Fruit fly (Drosophila melanogaster) whole organism, prepupa: ENCODE results near the gene CG9135.

Experiments used
- CG10669 ChIP-seq: fragments of 200-800 bp; sonication (Bioruptor generic); optimal IDR thresholded peaks from 3 replicates; lab custom pipeline; 2018; ENCODE audit warnings: missing biosample characterization, mild to moderate bottlenecking, missing genetic modification characterization, moderate library complexity
- CG11294 ChIP-seq: fragments of 200-800 bp; sonication (Bioruptor generic); IDR thresholded peaks from 2 replicates; pipeline ENCODE4 v1.3.6; 2022; ENCODE audit warnings: missing biosample characterization, missing genetic modification characterization
- CG11762 ChIP-seq: fragments of 200-800 bp; sonication (Bioruptor generic); optimal IDR thresholded peaks from 3 replicates; lab custom pipeline; 2016; ENCODE audit warnings: missing biosample characterization, missing genetic modification characterization; ENCODE audit not compliant: insufficient read depth
- CG15336 ChIP-seq: fragments of 200-800 bp; sonication (Bioruptor generic); IDR thresholded peaks from 2 replicates; pipeline ENCODE4 v1.3.6; 2022; ENCODE audit warnings: missing biosample characterization, missing genetic modification characterization
- CG16779 ChIP-seq: fragments of 200-800 bp; sonication (Bioruptor generic); optimal IDR thresholded peaks from 3 replicates; lab custom pipeline; 2017; ENCODE audit warnings: missing biosample characterization, mild to moderate bottlenecking, missing genetic modification characterization
- CG32006 ChIP-seq: fragments of 200-800 bp; sonication (Bioruptor generic); optimal IDR thresholded peaks from 3 replicates; lab custom pipeline; 2017; ENCODE audit warnings: missing biosample characterization, mild to moderate bottlenecking, missing genetic modification characterization
- CG34406 ChIP-seq: fragments of 200-800 bp; sonication (Bioruptor generic); optimal IDR thresholded peaks from 3 replicates; lab custom pipeline; 2016; ENCODE audit warnings: missing biosample characterization, missing genetic modification characterization
- CG4318 ChIP-seq: fragments of 200-800 bp; sonication (Bioruptor generic); optimal IDR thresholded peaks from 3 replicates; lab custom pipeline; 2017; ENCODE audit warnings: missing biosample characterization, mild to moderate bottlenecking, missing genetic modification characterization
- CG6276 ChIP-seq: fragments of 200-800 bp; sonication (Bioruptor generic); optimal IDR thresholded peaks from 2 replicates; lab custom pipeline; 2017; ENCODE audit warnings: missing biosample characterization, mild to moderate bottlenecking, missing genetic modification characterization
- CG6792 ChIP-seq: fragments of 200-800 bp; sonication (Bioruptor generic); optimal IDR thresholded peaks from 3 replicates; lab custom pipeline; 2016; ENCODE audit warnings: missing biosample characterization, missing genetic modification characterization
- CG8632 ChIP-seq: fragments of 200-800 bp; sonication (Bioruptor generic); optimal IDR thresholded peaks from 3 replicates; lab custom pipeline; 2016; ENCODE audit warnings: missing biosample characterization, missing genetic modification characterization
- Ets21C ChIP-seq: fragments of 200-800 bp; sonication (Bioruptor generic); optimal IDR thresholded peaks from 3 replicates; lab custom pipeline; 2016; ENCODE audit warnings: missing biosample characterization, missing genetic modification characterization
- Ets96B ChIP-seq: fragments of 200-800 bp; optimal IDR thresholded peaks from 2 replicates; lab custom pipeline; 2019; ENCODE audit warnings: missing biosample characterization, mild to moderate bottlenecking, missing genetic modification characterization, moderate library complexity
- Gug ChIP-seq: fragments of 200-800 bp; sonication (Bioruptor generic); IDR thresholded peaks from 2 replicates; pipeline ENCODE4 v1.3.6; 2022; ENCODE audit warnings: missing biosample characterization, missing genetic modification characterization
- Hr38 ChIP-seq: sonication (Bioruptor generic); optimal IDR thresholded peaks from 2 replicates; lab custom pipeline; 2016; ENCODE audit warnings: missing biosample characterization, missing genetic modification characterization
- Hr39 ChIP-seq: fragments of 200-800 bp; sonication (Bioruptor generic); optimal IDR thresholded peaks from 2 replicates; lab custom pipeline; 2016; ENCODE audit warnings: missing biosample characterization, missing genetic modification characterization
- Met ChIP-seq: fragments of 200-800 bp; sonication (Bioruptor generic); optimal IDR thresholded peaks from 3 replicates; lab custom pipeline; 2016; ENCODE audit warnings: missing biosample characterization, missing genetic modification characterization
- OdsH ChIP-seq: fragments of 200-800 bp; sonication (Bioruptor generic); optimal IDR thresholded peaks from 3 replicates; lab custom pipeline; 2016; ENCODE audit warnings: missing biosample characterization, missing genetic modification characterization
- Smox ChIP-seq: fragments of 200-800 bp; sonication (Bioruptor generic); optimal IDR thresholded peaks from 3 replicates; lab custom pipeline; 2016; ENCODE audit warnings: missing biosample characterization, missing genetic modification characterization
- Sox102F ChIP-seq: fragments of 200-800 bp; sonication (Bioruptor generic); optimal IDR thresholded peaks from 2 replicates; lab custom pipeline; 2016; ENCODE audit warnings: missing biosample characterization, mild to moderate bottlenecking, missing genetic modification characterization
- Sox15 ChIP-seq: fragments of 200-800 bp; sonication (Bioruptor generic); optimal IDR thresholded peaks from 3 replicates; lab custom pipeline; 2016; ENCODE audit warnings: missing biosample characterization, missing genetic modification characterization
- achi ChIP-seq: fragments of 200-800 bp; sonication (Bioruptor generic); optimal IDR thresholded peaks from 3 replicates; lab custom pipeline; 2016; ENCODE audit warnings: missing biosample characterization, missing genetic modification characterization
- acj6 ChIP-seq: fragments of 200-800 bp; sonication (Bioruptor generic); optimal IDR thresholded peaks from 3 replicates; lab custom pipeline; 2016; ENCODE audit warnings: missing biosample characterization, missing genetic modification characterization
- cyc ChIP-seq: fragments of 200-800 bp; sonication (Bioruptor generic); optimal IDR thresholded peaks from 3 replicates; lab custom pipeline; 2016; ENCODE audit warnings: missing biosample characterization, missing genetic modification characterization
- dsx ChIP-seq: fragments of 200-800 bp; optimal IDR thresholded peaks from 3 replicates; lab custom pipeline; 2019; ENCODE audit warnings: missing biosample characterization, mild to moderate bottlenecking, missing genetic modification characterization, moderate library complexity; ENCODE audit not compliant: poor library complexity, severe bottlenecking
- lz ChIP-seq: fragments of 200-800 bp; sonication (Bioruptor generic); optimal IDR thresholded peaks from 3 replicates; lab custom pipeline; 2016; ENCODE audit warnings: missing biosample characterization, missing genetic modification characterization
- net ChIP-seq: fragments of 200-800 bp; sonication (Bioruptor generic); optimal IDR thresholded peaks from 3 replicates; lab custom pipeline; 2016; ENCODE audit warnings: missing biosample characterization, missing genetic modification characterization
- salr ChIP-seq, 2 experiments: fragments of 200-800 bp; sonication (Bioruptor generic); optimal IDR thresholded peaks; 3 replicates each; lab custom pipeline; 2016 to 2018; ENCODE audit warnings: missing biosample characterization in 2 of 2, missing genetic modification characterization in 2 of 2, mild to moderate bottlenecking in 1 of 2
- ss ChIP-seq, 2 experiments: fragments of 200-800 bp; sonication (Bioruptor generic); optimal IDR thresholded peaks; 2 replicates in 1 of 2; 3 replicates in 1 of 2; lab custom pipeline; 2017 to 2018; ENCODE audit warnings: mild to moderate bottlenecking in 2 of 2, missing biosample characterization in 2 of 2, missing genetic modification characterization in 2 of 2, moderate library complexity in 1 of 2
- svp ChIP-seq: fragments of 200-800 bp; sonication (Bioruptor generic); peaks from one replicate; lab custom pipeline; 2016; ENCODE audit warnings: missing biosample characterization, missing genetic modification characterization
- vri ChIP-seq: fragments of 200-800 bp; sonication (Bioruptor generic); optimal IDR thresholded peaks from 3 replicates; lab custom pipeline; 2016; ENCODE audit warnings: missing biosample characterization, mild to moderate bottlenecking, missing genetic modification characterization

Gene CG9135

DNA sequence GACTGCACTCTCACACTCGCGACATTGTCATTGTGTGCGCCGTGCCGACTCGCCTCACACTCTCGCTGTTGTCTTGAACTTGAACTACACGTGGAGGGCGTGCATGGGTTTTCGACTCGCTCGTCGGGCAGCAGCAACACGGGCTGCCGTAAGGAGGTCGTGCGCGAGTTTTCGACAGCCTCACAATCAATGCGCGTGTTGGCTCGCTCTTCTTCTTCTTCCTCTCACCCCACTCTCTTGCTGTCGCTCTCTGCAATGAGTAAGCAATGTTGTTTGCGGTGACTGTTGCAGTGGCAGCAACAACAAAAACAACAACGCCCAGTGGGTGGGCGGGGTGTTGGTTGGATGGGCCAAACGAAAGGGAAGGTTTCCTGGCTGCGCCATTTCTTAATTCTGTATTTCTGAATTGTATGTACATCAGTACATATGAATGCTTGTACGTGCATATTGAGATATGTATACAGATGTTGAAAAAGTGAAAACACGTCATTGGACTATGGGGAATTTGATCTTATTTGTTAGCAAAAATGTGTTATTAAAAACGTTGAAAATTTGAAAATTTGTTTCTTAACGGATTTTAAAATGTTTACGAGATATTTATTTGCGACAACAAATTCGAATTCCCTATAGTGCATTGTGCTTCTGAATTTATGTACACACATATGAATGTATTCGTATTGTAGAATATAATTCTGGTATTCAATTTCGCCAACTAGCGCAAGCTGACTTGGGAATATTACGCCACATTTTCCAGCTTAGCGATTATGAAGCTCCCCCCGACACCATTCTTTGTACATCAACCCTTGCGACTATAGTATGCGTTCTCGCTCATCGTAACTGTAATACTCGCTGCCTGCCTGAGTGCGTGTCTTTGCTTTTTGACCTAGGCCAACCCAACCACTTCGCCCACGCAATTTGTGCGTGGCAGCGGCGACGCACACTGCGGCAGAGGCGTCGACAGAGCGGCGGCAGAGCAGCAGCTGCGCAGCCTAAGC lies 38.1 kb downstream of the CG9135 start (continued):
- no peak for TF ChIP-seq CG11294 (GFP tag; lab: Robert Waterston, UW)
- TF ChIP-seq Ets21C, result no peak
- TF ChIP-seq vri, result peak; percentile 72
- TF ChIP-seq CG16779 (tag; lab: Kevin White, UChicago), result peak; percentile 66
- peak; percentile 53 for TF ChIP-seq Gug
- no peak for TF ChIP-seq CG34406 (GFP tag; lab: Kevin White, UChicago)
- TF ChIP-seq acj6 (GFP tag; lab: Kevin White, UChicago), result no peak
- TF ChIP-seq achi (GFP tag; lab: Kevin White, UChicago), result no peak
- TF ChIP-seq Smox (GFP tag; lab: Kevin White, UChicago), result no peak
- TF ChIP-seq CG4318 (GFP tag; lab: Kevin White, UChicago), result no peak
- no peak for TF ChIP-seq CG32006 (GFP tag; lab: Kevin White, UChicago)
- TF ChIP-seq CG10669 (GFP tag; lab: Kevin White, UChicago), result no peak
- TF ChIP-seq CG6792 (GFP tag; lab: Kevin White, UChicago), result no peak
- TF ChIP-seq Hr39 (GFP tag; lab: Kevin White, UChicago), result no peak
- peak; percentile 23 for TF ChIP-seq Sox102F (GFP tag; lab: Kevin White, UChicago)
- peak; percentile 80 for TF ChIP-seq dsx (GFP tag; lab: Kevin White, UChicago)
- no peak for TF ChIP-seq CG15336 (GFP tag; lab: Robert Waterston, UW)
- no peak for TF ChIP-seq Hr38 (GFP tag; lab: Kevin White, UChicago)
- TF ChIP-seq CG8632 (GFP tag; lab: Kevin White, UChicago), result no peak
- TF ChIP-seq Met (GFP tag; lab: Kevin White, UChicago), result peak; percentile 100
- TF ChIP-seq Sox15 (GFP tag; lab: Kevin White, UChicago), result no peak

- TF ChIP-seq svp (GFP tag; lab: Kevin White, UChicago), result peak; percentile 56
- TF ChIP-seq CG16779 (tag; lab: Kevin White, UChicago), result peak; percentile 6
- no peak for TF ChIP-seq lz (GFP tag; lab: Kevin White, UChicago)
Observed at dm6 chr2L:6089604-6090198, 39.1 kb downstream of the CG9135 start.

dm6 chr2L:6090365-6090764 lies 39.8 kb downstream of the CG9135 start:
- TF ChIP-seq net (GFP tag; lab: Kevin White, UChicago), result no peak
- TF ChIP-seq, all 60 proteins: peak for 0

DNA sequence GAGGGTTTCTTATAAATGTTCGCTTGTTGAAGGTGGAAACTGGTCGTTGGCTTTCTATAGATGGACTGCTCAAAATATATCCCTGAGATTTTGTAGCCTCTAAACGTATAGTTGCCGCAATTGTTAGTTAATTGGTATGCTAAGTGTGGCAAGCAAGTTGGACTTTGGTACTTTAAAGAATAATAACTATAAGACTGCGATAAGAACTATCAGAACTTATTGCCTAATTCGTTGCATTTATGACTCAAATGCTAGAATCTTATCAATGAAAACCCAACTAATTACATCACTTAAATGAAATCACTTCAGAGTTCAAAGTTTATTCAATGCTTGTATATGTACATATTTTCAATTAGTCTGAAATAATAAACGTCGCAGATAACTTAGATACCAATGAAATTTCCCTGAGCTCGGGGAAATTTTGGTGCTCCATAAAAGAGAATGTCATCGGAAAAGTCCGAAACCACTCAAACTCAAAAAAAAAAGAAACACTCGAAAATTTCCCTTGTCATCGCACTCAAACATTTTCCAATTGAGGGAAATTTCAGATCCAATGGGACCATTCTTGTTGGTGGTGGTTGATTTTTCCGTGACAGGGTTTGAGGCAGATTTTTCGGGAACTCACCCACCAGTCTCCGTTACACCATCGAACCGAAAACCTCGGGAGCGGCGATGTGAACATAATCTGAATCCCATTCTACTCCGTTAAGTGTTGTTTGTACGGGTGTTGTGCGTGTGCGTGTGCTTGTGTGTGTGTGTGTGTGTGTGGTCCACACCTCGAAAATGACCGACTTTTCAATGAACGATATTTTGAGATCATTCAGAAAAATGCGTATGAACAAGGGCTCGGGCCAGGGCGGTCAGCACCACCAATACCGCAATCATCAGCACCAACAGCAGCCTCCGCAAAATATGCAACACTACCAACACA lies 40.5 kb downstream of the CG9135 start, which contains the start of gene CG45075:
Gene CG45075, plus strand, starts transcription at position 627 of the 931 bp plus-strand sequence.
- TF ChIP-seq salr (GFP tag; optimal IDR thresholded peaks at IDR 0.05; lab: Kevin White, UChicago), result no peak
- TF ChIP-seq lz (GFP tag; lab: Kevin White, UChicago), result no peak
- TF ChIP-seq Hr38 (GFP tag; lab: Kevin White, UChicago), result no peak
- TF ChIP-seq CG10669 (GFP tag; lab: Kevin White, UChicago), result no peak
- TF ChIP-seq CG8632 (GFP tag; lab: Kevin White, UChicago), result no peak
- TF ChIP-seq CG11762, result no peak
- TF ChIP-seq CG15336 (GFP tag; lab: Robert Waterston, UW), result no peak
- TF ChIP-seq CG6276 (GFP tag; lab: Kevin White, UChicago), result no peak
- TF ChIP-seq OdsH (GFP tag; lab: Kevin White, UChicago), result no peak
- TF ChIP-seq ss (GFP tag; optimal IDR thresholded peaks at IDR 0.05; lab: Kevin White, UChicago), result no peak
- TF ChIP-seq Ets96B (tag; lab: Kevin White, UChicago), result no peak
- no peak for TF ChIP-seq dsx (GFP tag; lab: Kevin White, UChicago)
- no peak for TF ChIP-seq Met (GFP tag; lab: Kevin White, UChicago)
- TF ChIP-seq CG6792 (GFP tag; lab: Kevin White, UChicago), result no peak
- no peak for TF ChIP-seq cyc (GFP tag; lab: Kevin White, UChicago)
